Worm (Caenorhabditis elegans) whole organism, L1 larva: ENCODE results near the gene plpp-1.2.

Experiments
- ceh-82 ChIP-seq, 3 experiments: fragments of 150-350 bp in 1 of 3; sonication (generic microtip) in 2 of 3; optimal IDR thresholded peaks; 2 replicates each; lab custom pipeline; 2014 to 2017; ENCODE audit warnings: missing biosample characterization in 3 of 3, missing genetic modification characterization in 3 of 3
- nhr-237 ChIP-seq: fragments of 150-350 bp; optimal IDR thresholded peaks from 2 replicates; lab custom pipeline; 2014; ENCODE audit warnings: missing biosample characterization, missing genetic modification characterization
- snpc-4 ChIP-seq: fragments of 150-350 bp; optimal IDR thresholded peaks from 2 replicates; lab custom pipeline; 2014; ENCODE audit warnings: missing biosample characterization, missing genetic modification characterization
- vab-15 ChIP-seq: sonication (generic microtip); optimal IDR thresholded peaks from 2 replicates; lab custom pipeline; 2017; ENCODE audit warnings: missing genotype, mild to moderate bottlenecking, missing genetic modification characterization, missing compliant biosample characterization

ce11 chrII:6513911-6514310 is 28.6 kb downstream of the plpp-1.2 start, which contains the start of gene R05G9R.1:
- TF ChIP-seq nhr-237 (tag; lab: Kevin White, UChicago): no peak
- TF ChIP-seq ceh-82 (tag; optimal IDR thresholded peaks at IDR 0.05; lab: Kevin White, UChicago): no peak
- no peak for TF ChIP-seq vab-15 (tag; lab: Kevin White, UChicago)
- TF ChIP-seq snpc-4: no peak
